Worm (Caenorhabditis elegans) whole organism, late embryonic: ENCODE measurements around the gene C38C6.3.

Source experiments
- F13H6.1 ChIP-seq: sonication (generic microtip); optimal IDR thresholded peaks from 2 replicates; lab custom pipeline; 2016; ENCODE audit warnings: missing genetic modification characterization, missing compliant biosample characterization
- K02D7.2 ChIP-seq: sonication (generic microtip); optimal IDR thresholded peaks from 2 replicates; lab custom pipeline; 2017; ENCODE audit warnings: mild to moderate bottlenecking, missing genetic modification characterization, missing compliant biosample characterization
- ama-1 ChIP-seq: fragments of 150-350 bp; optimal IDR thresholded peaks from 2 replicates; lab custom pipeline; 2014
- ceh-22 ChIP-seq: sonication (generic microtip); optimal IDR thresholded peaks from 2 replicates; lab custom pipeline; 2017; ENCODE audit warnings: missing biosample characterization, missing genetic modification characterization
- ceh-24 ChIP-seq: sonication (generic microtip); optimal IDR thresholded peaks from 2 replicates; lab custom pipeline; 2016; ENCODE audit warnings: mild to moderate bottlenecking, missing genetic modification characterization, missing compliant biosample characterization
- gmeb-2 ChIP-seq: sonication (generic microtip); optimal IDR thresholded peaks from 2 replicates; lab custom pipeline; 2016; ENCODE audit warnings: missing genetic modification characterization, inconsistent platforms, missing compliant biosample characterization
- hlh-13 ChIP-seq: fragments of 200-800 bp; sonication (Bioruptor generic); optimal IDR thresholded peaks from 2 replicates; lab custom pipeline; 2018; ENCODE audit warnings: mild to moderate bottlenecking, missing genetic modification characterization, missing compliant biosample characterization
- hlh-30 ChIP-seq: sonication (generic microtip); optimal IDR thresholded peaks from 2 replicates; lab custom pipeline; 2017; ENCODE audit warnings: antibody characterized with exemption, missing genetic modification characterization, missing compliant biosample characterization; ENCODE audit not compliant: insufficient read depth
- lin-11 ChIP-seq: fragments of 200-800 bp; sonication (Bioruptor generic); optimal IDR thresholded peaks from 2 replicates; lab custom pipeline; 2018; ENCODE audit warnings: mild to moderate bottlenecking, missing genetic modification characterization, missing compliant biosample characterization
- nfya-1 ChIP-seq: sonication (generic microtip); optimal IDR thresholded peaks from 2 replicates; lab custom pipeline; 2017; ENCODE audit warnings: missing genetic modification characterization, mild to moderate bottlenecking, missing compliant biosample characterization, antibody characterized with exemption, moderate library complexity
- nhr-11 ChIP-seq: fragments of 150-350 bp; optimal IDR thresholded peaks from 2 replicates; lab custom pipeline; 2014; ENCODE audit warnings: missing biosample characterization, missing genetic modification characterization
- pat-9 ChIP-seq: fragments of 200-800 bp; sonication (Bioruptor generic); optimal IDR thresholded peaks from 2 replicates; lab custom pipeline; 2018; ENCODE audit warnings: mild to moderate bottlenecking, missing genetic modification characterization, moderate library complexity, missing compliant biosample characterization
- rnt-1 ChIP-seq: sonication (generic microtip); optimal IDR thresholded peaks from 2 replicates; lab custom pipeline; 2016; ENCODE audit warnings: missing genetic modification characterization, missing compliant biosample characterization
- tbx-2 ChIP-seq: sonication (generic microtip); optimal IDR thresholded peaks from 2 replicates; lab custom pipeline; 2016; ENCODE audit warnings: missing genetic modification characterization, missing compliant biosample characterization

ce11 chrII:14666274-14666673 lies 33.4 kb downstream of the C38C6.3 start:
- TF ChIP-seq nhr-11 (tag; lab: Kevin White, UChicago) = no peak
- no peak for TF ChIP-seq hlh-30
- TF ChIP-seq rnt-1 (tag; lab: Kevin White, UChicago) = no peak
- TF ChIP-seq F13H6.1 (tag; lab: Kevin White, UChicago) = no peak
- no peak for TF ChIP-seq ceh-24
- TF ChIP-seq pat-9 = no peak
- TF ChIP-seq ceh-22 (tag; lab: Kevin White, UChicago) = no peak
- TF ChIP-seq lin-11 (tag; lab: Kevin White, UChicago) = no peak
- no peak for TF ChIP-seq ama-1 (lab: Kevin White, UChicago)
- TF ChIP-seq tbx-2 = no peak
- TF ChIP-seq gmeb-2 (tag; lab: Kevin White, UChicago) = no peak
- no peak for TF ChIP-seq hlh-13 (GFP tag; lab: Kevin White, UChicago)
- TF ChIP-seq nfya-1 (tag; lab: Kevin White, UChicago) = no peak
- no peak for TF ChIP-seq K02D7.2 (tag; lab: Kevin White, UChicago)
